Worm (Caenorhabditis elegans): ENCODE data around the gene T28F3.11.

ce11 chrIV:17278861-17279591 lies 12.5 kb downstream of the T28F3.11 start, which contains the start of gene hsp-1:
- TF ChIP-seq sea-1 (GFP tag; conservative IDR thresholded peaks at IDR 0.05), result no peak
- no peak for TF ChIP-seq tbx-37 (GFP tag; conservative IDR thresholded peaks at IDR 0.05)
- TF ChIP-seq ama-1 (optimal IDR thresholded peaks at IDR 0.05), result no peak
- no peak for TF ChIP-seq scrt-1 (GFP tag; IDR thresholded peaks at IDR 0.05)
- no peak for TF ChIP-seq B0310.2 (tag; optimal IDR thresholded peaks at IDR 0.05)
- TF ChIP-seq aly-1 (tag; optimal IDR thresholded peaks at IDR 0.05), result no peak
- no peak for TF ChIP-seq tra-4 (tag; optimal IDR thresholded peaks at IDR 0.05)
- no peak for TF ChIP-seq flt-1 (GFP tag; IDR thresholded peaks at IDR 0.05)
